Worm (Caenorhabditis elegans) whole organism, late embryonic: ENCODE data around the gene cogc-6.

Experiments
- ahr-1 ChIP-seq: sonication (generic microtip); optimal IDR thresholded peaks from 2 replicates; lab custom pipeline; 2016; ENCODE audit warnings: missing genetic modification characterization, missing compliant biosample characterization
- ama-1 ChIP-seq: fragments of 150-350 bp; optimal IDR thresholded peaks from 2 replicates; lab custom pipeline; 2014
- che-1 ChIP-seq: sonication (generic microtip); optimal IDR thresholded peaks from 2 replicates; lab custom pipeline; 2016; ENCODE audit warnings: mild to moderate bottlenecking, missing genetic modification characterization, missing compliant biosample characterization
- elt-2 ChIP-seq: sonication (generic microtip); optimal IDR thresholded peaks from 2 replicates; lab custom pipeline; 2016; ENCODE audit warnings: missing genetic modification reagents, missing genetic modification characterization, missing compliant biosample characterization
- gmeb-2 ChIP-seq: sonication (generic microtip); optimal IDR thresholded peaks from 2 replicates; lab custom pipeline; 2016; ENCODE audit warnings: missing genetic modification characterization, inconsistent platforms, missing compliant biosample characterization
- nfya-1 ChIP-seq: sonication (generic microtip); optimal IDR thresholded peaks from 2 replicates; lab custom pipeline; 2017; ENCODE audit warnings: missing genetic modification characterization, mild to moderate bottlenecking, missing compliant biosample characterization, antibody characterized with exemption, moderate library complexity
- odd-2 ChIP-seq: sonication (generic microtip); optimal IDR thresholded peaks from 2 replicates; lab custom pipeline; 2017; ENCODE audit warnings: antibody characterized with exemption, mild to moderate bottlenecking, missing genetic modification characterization, missing compliant biosample characterization
- pag-3 ChIP-seq: sonication (generic microtip); optimal IDR thresholded peaks from 2 replicates; lab custom pipeline; 2016; ENCODE audit warnings: missing compliant biosample characterization, missing genetic modification characterization, borderline replicate concordance
- tbx-2 ChIP-seq: sonication (generic microtip); optimal IDR thresholded peaks from 2 replicates; lab custom pipeline; 2016; ENCODE audit warnings: missing genetic modification characterization, missing compliant biosample characterization

ce11 chrV:8212816-8213215 lies 8.3 kb downstream of the cogc-6 start:
- TF ChIP-seq gmeb-2 (tag; lab: Kevin White, UChicago) (no peak), odd-2 (tag; lab: Kevin White, UChicago) (no peak), nfya-1 (tag; lab: Kevin White, UChicago) (no peak), tbx-2 (no peak), ama-1 (lab: Kevin White, UChicago) (no peak), che-1 (tag; lab: Kevin White, UChicago) (no peak), elt-2 (tag; lab: Kevin White, UChicago) (peak; percentile 16), pag-3 (tag; lab: Kevin White, UChicago) (no peak), ahr-1 (no peak)
